Worm (Caenorhabditis elegans): ENCODE measurements around the gene zip-12.

The zip-12 gene

ce11 chrIII:12370011-12370506 is 42.3 kb downstream of the zip-12 start, which contains the start of gene rpt-6 (continued):
- TF ChIP-seq madf-6 (GFP tag; IDR thresholded peaks at IDR 0.05) (peak; percentile 76), F23B12.7 (tag; optimal IDR thresholded peaks at IDR 0.05; ENCODE audit: insufficient read depth) (peak; percentile 44), snpc-1.3 (tag; optimal IDR thresholded peaks at IDR 0.05; ENCODE audit: insufficient read depth) (peak; percentile 57)

ce11 chrIII:12372080-12373065 is 44.7 kb downstream of the zip-12 start:
- no peak for TF ChIP-seq bed-2 (GFP tag; IDR thresholded peaks at IDR 0.05)
- TF ChIP-seq hmg-1.2 (GFP tag; IDR thresholded peaks at IDR 0.05), result no peak
- TF ChIP-seq efl-1 (GFP tag; optimal IDR thresholded peaks at IDR 0.05), result no peak
- no peak for TF ChIP-seq atf-7 (tag; optimal IDR thresholded peaks at IDR 0.05)
- no peak for TF ChIP-seq hlh-12 (tag; optimal IDR thresholded peaks at IDR 0.05)
- no peak for TF ChIP-seq mel-28 (tag; optimal IDR thresholded peaks at IDR 0.05; ENCODE audit: borderline replicate concordance)
- no peak for TF ChIP-seq lag-1 (GFP tag; IDR thresholded peaks at IDR 0.05)
- TF ChIP-seq let-607 (tag; optimal IDR thresholded peaks at IDR 0.05), result no peak
- no peak for TF ChIP-seq cebp-1 (GFP tag; IDR thresholded peaks at IDR 0.05)
- peak; percentile 20 for TF ChIP-seq cebp-1 (tag; optimal IDR thresholded peaks at IDR 0.05)
- no peak for TF ChIP-seq nhr-120 (GFP tag; IDR thresholded peaks at IDR 0.05)
- TF ChIP-seq egl-44 (GFP tag; IDR thresholded peaks at IDR 0.05), result no peak
- TF ChIP-seq B0035.1 (tag; optimal IDR thresholded peaks at IDR 0.05), result no peak
- TF ChIP-seq ets-4 (GFP tag; optimal IDR thresholded peaks at IDR 0.05), result no peak
- no peak for TF ChIP-seq lin-40 (tag; optimal IDR thresholded peaks at IDR 0.05)
- TF ChIP-seq madf-10 (tag; optimal IDR thresholded peaks at IDR 0.05), result no peak
- no peak for TF ChIP-seq ceh-27 (GFP tag; optimal IDR thresholded peaks at IDR 0.05)
- TF ChIP-seq D2030.7 (GFP tag; IDR thresholded peaks at IDR 0.05), result no peak
- no peak for TF ChIP-seq attf-5 (GFP tag; optimal IDR thresholded peaks at IDR 0.05)
- TF ChIP-seq T26A5.8 (tag; optimal IDR thresholded peaks at IDR 0.05), result no peak
- no peak for TF ChIP-seq ZK185.1 (tag; optimal IDR thresholded peaks at IDR 0.05; ENCODE audit: poor library complexity, severe bottlenecking)
- no peak for TF ChIP-seq nhr-80 (tag; optimal IDR thresholded peaks at IDR 0.05)
- no peak for TF ChIP-seq lin-54 (GFP tag; optimal IDR thresholded peaks at IDR 0.05)
- TF ChIP-seq somi-1 (GFP tag; optimal IDR thresholded peaks at IDR 0.05), result no peak
- no peak for TF ChIP-seq tbp1 (GFP tag; optimal IDR thresholded peaks at IDR 0.05)
- no peak for TF ChIP-seq snpc-1.3 (tag; optimal IDR thresholded peaks at IDR 0.05; ENCODE audit: insufficient read depth)
- no peak for TF ChIP-seq ztf-26 (tag; optimal IDR thresholded peaks at IDR 0.05)
- no peak for TF ChIP-seq Y56A3A.18 (GFP tag; IDR thresholded peaks at IDR 0.05)
- TF ChIP-seq athp-1 (tag; optimal IDR thresholded peaks at IDR 0.05), result no peak
- TF ChIP-seq him-1 (tag; optimal IDR thresholded peaks at IDR 0.05), result peak; percentile 48
- peak; percentile 63 for TF ChIP-seq zfh-2 (GFP tag; conservative IDR thresholded peaks at IDR 0.05)
- no peak for TF ChIP-seq tlf-1 (GFP tag; optimal IDR thresholded peaks at IDR 0.05)
- TF ChIP-seq xnd-1 (tag; optimal IDR thresholded peaks at IDR 0.05), result no peak
- no peak for TF ChIP-seq chd-7 (tag; optimal IDR thresholded peaks at IDR 0.05)
- peak; percentile 43; the same call in 1 of the 2 replicates for TF ChIP-seq Y53G8AR.9 (GFP tag; conservative IDR thresholded peaks at IDR 0.05)
- no peak for TF ChIP-seq K11D2.4 (GFP tag; IDR thresholded peaks at IDR 0.05)
- no peak for TF ChIP-seq F33H1.4 (GFP tag; IDR thresholded peaks at IDR 0.05)
- TF ChIP-seq ceh-91 (GFP tag; IDR thresholded peaks at IDR 0.05), result no peak
- TF ChIP-seq mcd-1 (GFP tag; IDR thresholded peaks at IDR 0.05), result peak; percentile 7; the same call in 1 of the 2 replicates
- no peak for TF ChIP-seq F10E7.11 (tag; optimal IDR thresholded peaks at IDR 0.05)
- TF ChIP-seq hlh-26 (GFP tag; conservative IDR thresholded peaks at IDR 0.05), result no peak
- no peak for TF ChIP-seq Y53F4B.3 (GFP tag; IDR thresholded peaks at IDR 0.05)
